Worm (Caenorhabditis elegans) whole organism, L4 larva: ENCODE data around the gene cgp-1.

Source experiments
- aha-1 ChIP-seq: fragments of 150-350 bp; peaks from one replicate; lab custom pipeline; 2014; ENCODE audit warnings: missing biosample characterization, missing genetic modification characterization
- ama-1 ChIP-seq: fragments of 150-350 bp; optimal IDR thresholded peaks from 2 replicates; lab custom pipeline; 2014; ENCODE audit warnings: inconsistent platforms, mixed read lengths
- daf-16 ChIP-seq, 3 experiments: sonication (generic microtip); optimal IDR thresholded peaks; 2 replicates each; lab custom pipeline; 2016 to 2017; ENCODE audit warnings: missing genetic modification characterization in 3 of 3, missing genetic modification reagents in 3 of 3, mild to moderate bottlenecking in 2 of 3, missing compliant biosample characterization in 2 of 3, missing biosample characterization in 1 of 3, moderate library complexity in 1 of 3
- fos-1 ChIP-seq: fragments of 150-350 bp; optimal IDR thresholded peaks from 2 replicates; lab custom pipeline; 2014; ENCODE audit warnings: missing biosample characterization, missing genetic modification characterization
- hlh-30 ChIP-seq: sonication (generic microtip); optimal IDR thresholded peaks from 2 replicates; lab custom pipeline; 2017; ENCODE audit warnings: antibody characterized with exemption, mild to moderate bottlenecking, missing genetic modification characterization, missing compliant biosample characterization; ENCODE audit not compliant: insufficient read depth
- mdl-1 ChIP-seq, 2 experiments: fragments of 150-350 bp in 1 of 2; sonication (generic microtip) in 1 of 2; optimal IDR thresholded peaks; 2 replicates each; lab custom pipeline; 2014 to 2017; ENCODE audit warnings: missing biosample characterization in 2 of 2, missing genetic modification characterization in 2 of 2
- nhr-42 ChIP-seq: fragments of 200-800 bp; sonication (Bioruptor generic); IDR thresholded peaks from 2 replicates; pipeline ENCODE4 v1.3.6; 2022; ENCODE audit warnings: missing genetic modification characterization, missing compliant biosample characterization
- snpc-4 ChIP-seq: fragments of 150-350 bp; optimal IDR thresholded peaks from 2 replicates; lab custom pipeline; 2014; ENCODE audit warnings: missing biosample characterization, missing genetic modification characterization
- ztf-11 ChIP-seq: fragments of 150-350 bp; optimal IDR thresholded peaks from 2 replicates; lab custom pipeline; 2014; ENCODE audit warnings: missing biosample characterization, missing genetic modification characterization

DNA sequence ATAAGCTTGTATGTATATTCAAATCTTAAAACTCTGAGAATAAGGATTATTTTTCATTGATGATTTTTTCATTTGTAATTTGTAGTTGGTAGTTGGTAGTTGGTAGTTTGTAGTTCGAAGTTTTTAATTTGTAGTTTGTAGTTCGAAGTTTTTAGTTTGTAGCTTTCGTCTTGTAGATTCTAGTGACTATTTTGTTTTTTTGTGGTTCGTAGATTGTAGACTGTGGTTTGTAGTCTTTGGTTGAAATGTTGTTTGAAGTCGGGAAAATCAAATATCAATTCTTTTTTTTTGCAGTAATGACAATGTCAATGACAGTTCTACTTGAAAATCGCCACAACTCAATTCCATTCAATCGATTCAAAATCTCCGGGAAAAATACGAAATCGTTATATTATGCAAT is 23.1 kb upstream of the cgp-1 start:
- TF ChIP-seq ama-1 (lab: Kevin White, UChicago) (no peak), fos-1 (tag; lab: Kevin White, UChicago) (no peak), ztf-11 (no peak), snpc-4 (no peak), daf-16 (GFP tag; optimal IDR thresholded peaks at IDR 0.05; lab: Kevin White, UChicago) (no peak), daf-16 (tag; optimal IDR thresholded peaks at IDR 0.05; lab: Kevin White, UChicago) (no peak), aha-1 (tag; lab: Kevin White, UChicago) (no peak), nhr-42 (GFP tag; lab: Robert Waterston, UW) (no peak), mdl-1 (tag; optimal IDR thresholded peaks at IDR 0.05; lab: Kevin White, UChicago) (no peak), hlh-30 (tag; lab: Kevin White, UChicago) (no peak)
